Fruit fly (Drosophila melanogaster) whole organism, adult: ENCODE data around the gene CG12147.

Source experiments
- CG11617 ChIP-seq: fragments of 200-800 bp; sonication (Bioruptor generic); optimal IDR thresholded peaks from 2 replicates; lab custom pipeline; 2017; ENCODE audit warnings: mild to moderate bottlenecking, missing biosample characterization, missing genetic modification reagents, missing genetic modification characterization
- CG12768 ChIP-seq: fragments of 200-800 bp; sonication (Bioruptor generic); optimal IDR thresholded peaks from 2 replicates; lab custom pipeline; 2017; ENCODE audit warnings: missing biosample characterization, missing genetic modification characterization, mild to moderate bottlenecking, moderate library complexity, missing genetic modification reagents
- CG14711 ChIP-seq: fragments of 200-800 bp; sonication (Bioruptor generic); optimal IDR thresholded peaks from 2 replicates; lab custom pipeline; 2018; ENCODE audit warnings: missing biosample characterization, mild to moderate bottlenecking, missing genetic modification characterization, moderate library complexity
- CG1620 ChIP-seq: fragments of 200-800 bp; sonication (Bioruptor generic); optimal IDR thresholded peaks from 2 replicates; lab custom pipeline; 2016; ENCODE audit warnings: missing biosample characterization, missing genetic modification characterization
- CG33017 ChIP-seq: fragments of 200-800 bp; sonication (Bioruptor generic); optimal IDR thresholded peaks from 2 replicates; lab custom pipeline; 2018; ENCODE audit warnings: missing biosample characterization, mild to moderate bottlenecking, missing genetic modification characterization, moderate library complexity
- CG5204 ChIP-seq: fragments of 200-800 bp; sonication (Bioruptor generic); optimal IDR thresholded peaks from 2 replicates; lab custom pipeline; 2016; ENCODE audit warnings: missing biosample characterization, missing genetic modification characterization
- CG7045 ChIP-seq: fragments of 200-800 bp; sonication (Bioruptor generic); optimal IDR thresholded peaks from 2 replicates; lab custom pipeline; 2017; ENCODE audit warnings: missing biosample characterization, mild to moderate bottlenecking, missing genetic modification characterization
- CG7101 ChIP-seq: fragments of 200-800 bp; sonication (Bioruptor generic); optimal IDR thresholded peaks from 2 replicates; lab custom pipeline; 2018; ENCODE audit warnings: missing biosample characterization, mild to moderate bottlenecking, missing genetic modification characterization, moderate library complexity
- Clk ChIP-seq: fragments of 200-800 bp; sonication (Bioruptor generic); optimal IDR thresholded peaks from 2 replicates; lab custom pipeline; 2017; ENCODE audit warnings: missing biosample characterization, missing genetic modification characterization
- Crg-1 ChIP-seq: fragments of 200-800 bp; sonication (Bioruptor generic); optimal IDR thresholded peaks from 2 replicates; lab custom pipeline; 2016; ENCODE audit warnings: missing biosample characterization, missing genetic modification characterization
- Hr96 ChIP-seq: fragments of 200-800 bp; sonication (Bioruptor generic); optimal IDR thresholded peaks from 2 replicates; lab custom pipeline; 2016; ENCODE audit warnings: missing biosample characterization, missing genetic modification characterization
- Mnt ChIP-seq: fragments of 200-800 bp; sonication (Bioruptor generic); optimal IDR thresholded peaks from 2 replicates; lab custom pipeline; 2016; ENCODE audit warnings: missing biosample characterization, mild to moderate bottlenecking, missing genetic modification characterization
- bab1 ChIP-seq: fragments of 200-800 bp; sonication (Bioruptor generic); optimal IDR thresholded peaks from 3 replicates; lab custom pipeline; 2019; ENCODE audit warnings: missing biosample characterization, mild to moderate bottlenecking, missing genetic modification characterization, moderate library complexity
- cic ChIP-seq: fragments of 200-800 bp; sonication (Bioruptor generic); optimal IDR thresholded peaks from 2 replicates; lab custom pipeline; 2017; ENCODE audit warnings: missing biosample characterization, mild to moderate bottlenecking, missing genetic modification characterization, moderate library complexity
- cnc ChIP-seq, 2 experiments: fragments of >200 bp; optimal IDR thresholded peaks; 2 replicates each; lab custom pipeline; 2017
- kay ChIP-seq: fragments of 200-800 bp; sonication (Bioruptor generic); peaks from one replicate; lab custom pipeline; 2016; ENCODE audit warnings: missing biosample characterization, missing genetic modification characterization, borderline replicate concordance
- ovo ChIP-seq: fragments of 200-800 bp; sonication (Bioruptor generic); optimal IDR thresholded peaks from 2 replicates; lab custom pipeline; 2016; ENCODE audit warnings: missing biosample characterization, missing genetic modification characterization
- pad ChIP-seq: fragments of 200-800 bp; sonication (Bioruptor generic); optimal IDR thresholded peaks from 3 replicates; lab custom pipeline; 2017; ENCODE audit warnings: missing biosample characterization, missing genetic modification characterization, mild to moderate bottlenecking, moderate library complexity, missing genetic modification reagents
- tj ChIP-seq: fragments of 200-800 bp; sonication (Bioruptor generic); optimal IDR thresholded peaks from 3 replicates; lab custom pipeline; 2017; ENCODE audit warnings: missing biosample characterization, mild to moderate bottlenecking, missing genetic modification characterization, moderate library complexity
- toe ChIP-seq: fragments of 200-800 bp; sonication (Bioruptor generic); optimal IDR thresholded peaks from 2 replicates; lab custom pipeline; 2016; ENCODE audit warnings: missing biosample characterization, missing genetic modification characterization

The CG12147 gene

DNA sequence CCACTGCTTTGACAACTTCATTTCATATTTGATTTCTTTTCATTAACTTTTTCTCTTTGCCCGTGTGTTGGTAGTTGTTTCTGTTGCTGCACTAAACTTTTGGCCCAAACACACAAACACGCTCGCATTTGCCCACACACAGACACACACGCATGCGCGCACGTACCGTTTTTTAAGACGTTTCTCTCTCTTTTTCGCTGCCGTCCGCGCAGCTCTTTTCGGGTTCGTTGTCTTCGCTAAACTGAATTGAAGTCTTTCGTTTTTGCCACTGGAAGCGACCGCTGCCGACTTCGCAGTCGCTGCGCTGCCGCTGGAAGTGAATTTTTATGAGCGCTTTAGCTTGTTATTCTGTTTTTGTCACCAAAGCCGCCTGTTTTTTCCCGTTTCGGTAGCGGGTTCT, 34.4 kb downstream of the CG12147 start, which contains the start of gene kkv:
Gene kkv, minus strand, starts transcription at position 246 of the 400 bp plus-strand sequence.
- TF ChIP-seq CG1620 (no peak), CG7045 (GFP tag; lab: Kevin White, UChicago) (no peak), ovo (GFP tag; lab: Kevin White, UChicago) (no peak), toe (GFP tag; lab: Kevin White, UChicago) (no peak), pad (no peak), cic (no peak), Mnt (GFP tag; lab: Kevin White, UChicago) (no peak), bab1 (no peak), Crg-1 (no peak), CG14711 (no peak), Clk (GFP tag; lab: Kevin White, UChicago) (no peak), CG12768 (GFP tag; lab: Kevin White, UChicago) (no peak), CG7101 (tag; lab: Kevin White, UChicago) (no peak), CG33017 (tag; lab: Kevin White, UChicago) (no peak), CG5204 (GFP tag; lab: Kevin White, UChicago) (no peak), Hr96 (GFP tag; lab: Kevin White, UChicago) (no peak), cnc (optimal IDR thresholded peaks at IDR 0.05; lab: Kevin White, UChicago) (no peak)

DNA sequence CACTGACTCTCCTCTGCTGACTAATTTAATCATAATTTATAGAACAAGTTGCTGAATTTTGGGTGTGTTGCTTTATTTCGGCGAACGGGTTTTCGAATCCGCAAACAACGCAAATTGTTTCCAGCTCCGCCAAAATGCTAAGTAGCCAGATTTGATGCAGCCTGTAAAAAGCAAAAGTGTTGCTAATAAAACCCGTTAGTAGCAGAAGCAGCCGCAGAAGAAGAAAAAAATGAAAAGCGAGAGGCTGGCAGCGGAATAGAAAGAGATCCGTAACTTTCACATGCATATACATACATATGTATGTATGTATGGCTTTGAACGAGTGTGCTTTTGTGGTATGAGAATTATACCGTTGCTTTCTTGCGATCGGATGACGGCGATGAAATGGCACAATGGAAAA, 35.0 kb downstream of the CG12147 start:
- TF ChIP-seq tj (GFP tag; lab: Kevin White, UChicago) = no peak
- no peak for TF ChIP-seq ovo (GFP tag; lab: Kevin White, UChicago)
- no peak for TF ChIP-seq cnc (optimal IDR thresholded peaks at IDR 0.05; lab: Kevin White, UChicago)
- TF ChIP-seq kay (GFP tag; lab: Kevin White, UChicago) = no peak
- no peak for TF ChIP-seq CG1620
- no peak for TF ChIP-seq Crg-1

DNA sequence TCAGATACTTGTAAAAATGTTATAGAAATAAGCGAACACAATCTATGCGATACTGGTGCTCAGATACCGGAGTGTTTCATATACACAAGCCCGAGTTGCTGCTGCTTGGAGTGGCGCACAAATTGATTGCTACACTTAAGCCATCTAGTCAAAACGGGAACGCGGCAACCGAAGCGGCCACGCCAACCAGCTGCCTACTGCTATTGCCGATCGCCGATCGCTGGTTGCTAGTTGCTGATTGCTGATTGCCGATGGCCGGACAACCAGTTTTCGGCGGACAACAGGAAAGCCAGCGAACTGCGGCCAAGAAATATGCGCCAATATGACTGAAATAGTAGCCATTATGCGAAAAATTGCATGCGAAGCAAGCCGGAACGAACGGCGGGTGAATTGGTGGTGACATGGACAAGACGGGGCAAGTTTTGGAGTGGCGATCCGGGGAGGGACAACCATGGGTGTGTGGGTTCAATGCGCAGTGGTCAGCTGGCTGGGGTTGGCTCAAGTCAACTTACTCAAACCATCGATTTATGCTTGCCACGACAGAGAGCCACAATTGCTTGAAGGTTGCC, 36.9 kb downstream of the CG12147 start:
- TF ChIP-seq toe (GFP tag; lab: Kevin White, UChicago) (no peak), Hr96 (GFP tag; lab: Kevin White, UChicago) (no peak), Mnt (GFP tag; lab: Kevin White, UChicago) (no peak), kay (GFP tag; lab: Kevin White, UChicago) (no peak)

DNA sequence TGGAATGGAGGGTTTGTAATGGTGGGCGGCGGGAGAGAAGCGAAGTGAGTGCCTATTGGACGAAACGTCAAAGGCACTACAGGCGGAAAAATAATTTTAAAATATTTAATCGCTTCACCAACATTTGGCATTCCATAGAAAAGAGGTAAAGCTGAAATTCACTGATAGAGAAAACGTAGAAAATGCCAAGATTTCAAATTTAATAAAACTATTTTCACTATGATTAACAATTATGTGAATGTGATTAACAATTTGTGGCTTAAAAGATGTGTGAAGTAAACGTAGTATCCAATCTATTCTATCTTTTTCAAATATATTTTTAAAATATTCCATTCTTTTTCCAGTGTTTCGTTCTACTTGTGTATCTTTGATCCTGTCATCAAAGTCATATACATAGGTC, 37.6 kb downstream of the CG12147 start:
- no peak for TF ChIP-seq CG33017 (tag; lab: Kevin White, UChicago)
- TF ChIP-seq CG5204 (GFP tag; lab: Kevin White, UChicago) = no peak
- TF ChIP-seq CG7101 (tag; lab: Kevin White, UChicago) = no peak
- TF ChIP-seq CG11617 = no peak
- no peak for TF ChIP-seq Crg-1
- no peak for TF ChIP-seq CG7045 (GFP tag; lab: Kevin White, UChicago)
- TF ChIP-seq cic = no peak
- TF ChIP-seq ovo (GFP tag; lab: Kevin White, UChicago) = no peak
- TF ChIP-seq pad = no peak
- no peak for TF ChIP-seq kay (GFP tag; lab: Kevin White, UChicago)
- no peak for TF ChIP-seq Hr96 (GFP tag; lab: Kevin White, UChicago)
- no peak for TF ChIP-seq CG12768 (GFP tag; lab: Kevin White, UChicago)
- TF ChIP-seq Clk (GFP tag; lab: Kevin White, UChicago) = no peak
- no peak for TF ChIP-seq CG14711

DNA sequence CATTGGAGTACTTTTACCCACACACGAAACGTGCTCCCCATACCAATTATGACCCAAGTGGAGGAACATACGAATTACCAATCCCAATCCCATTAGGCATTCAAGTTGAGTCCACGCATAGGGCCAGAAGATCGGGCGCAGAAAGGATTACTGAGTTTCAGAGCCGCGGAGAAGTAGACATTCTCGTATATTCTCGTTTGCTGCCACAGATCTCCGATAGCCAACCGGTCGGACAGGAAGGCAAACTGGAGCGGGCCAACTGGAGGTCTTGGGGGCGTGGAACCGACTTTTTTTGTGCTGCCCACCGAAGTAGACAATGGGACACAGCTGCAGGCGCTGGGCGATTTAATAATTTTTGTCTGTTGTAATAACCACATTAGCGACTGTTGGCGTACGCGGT, 38.0 kb downstream of the CG12147 start:
- TF ChIP-seq ovo (GFP tag; lab: Kevin White, UChicago) (no peak), Crg-1 (no peak), kay (GFP tag; lab: Kevin White, UChicago) (no peak)

DNA sequence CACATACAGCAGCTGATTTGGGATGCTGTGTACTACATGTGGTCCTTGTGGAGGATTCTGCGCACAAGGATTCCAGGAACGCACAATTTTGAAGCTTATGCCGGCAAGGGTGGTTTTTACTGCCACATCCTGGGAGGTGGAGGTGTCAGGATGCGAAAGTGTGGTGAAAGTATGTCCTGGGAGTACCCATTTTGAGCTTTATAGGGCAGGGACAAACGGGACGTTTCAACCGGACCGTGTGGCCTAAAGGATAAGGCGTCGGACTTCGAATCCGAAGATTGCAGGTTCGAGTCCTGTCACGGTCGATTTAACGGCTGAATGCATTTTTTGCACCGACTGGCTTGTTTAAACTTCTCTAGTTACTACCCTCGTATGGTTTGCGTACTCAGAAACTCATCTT, 39.1 kb downstream of the CG12147 start:
- TF ChIP-seq CG12768 (GFP tag; lab: Kevin White, UChicago) (no peak), pad (no peak), cnc (optimal IDR thresholded peaks at IDR 0.05; lab: Kevin White, UChicago) (no peak), tj (GFP tag; lab: Kevin White, UChicago) (no peak), Hr96 (GFP tag; lab: Kevin White, UChicago) (no peak), CG1620 (no peak), kay (GFP tag; lab: Kevin White, UChicago) (no peak), CG33017 (tag; lab: Kevin White, UChicago) (no peak), CG5204 (GFP tag; lab: Kevin White, UChicago) (no peak), Mnt (GFP tag; lab: Kevin White, UChicago) (no peak), CG11617 (no peak), ovo (GFP tag; lab: Kevin White, UChicago) (no peak), bab1 (no peak), CG7101 (tag; lab: Kevin White, UChicago) (no peak), Clk (GFP tag; lab: Kevin White, UChicago) (no peak)

DNA sequence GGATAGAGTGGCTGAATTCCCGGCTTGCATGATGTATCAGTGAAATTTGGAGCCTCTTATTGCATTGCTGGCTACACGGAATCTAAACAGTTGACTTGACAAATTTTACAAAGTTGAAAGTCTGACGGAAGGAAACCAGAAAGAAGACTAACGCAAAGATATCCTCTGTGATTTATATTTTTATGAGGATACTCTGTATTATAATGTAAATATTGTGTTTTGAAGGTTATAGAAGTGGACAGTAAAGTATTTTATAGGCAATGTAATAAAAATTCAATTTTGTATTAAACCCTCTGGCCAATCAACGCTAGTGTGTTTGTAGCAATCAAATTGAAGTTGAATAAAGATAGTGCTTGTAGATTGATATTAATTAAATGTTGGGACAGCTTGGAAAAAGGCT, 39.5 kb downstream of the CG12147 start, which contains the start of gene CG14668:
Gene CG14668, minus strand, starts transcription at position 101 of the 400 bp plus-strand sequence.
- TF ChIP-seq CG33017 (tag; lab: Kevin White, UChicago) (no peak), kay (GFP tag; lab: Kevin White, UChicago) (no peak), CG7045 (GFP tag; lab: Kevin White, UChicago) (no peak), CG12768 (GFP tag; lab: Kevin White, UChicago) (no peak), ovo (GFP tag; lab: Kevin White, UChicago) (no peak), Crg-1 (no peak), toe (GFP tag; lab: Kevin White, UChicago) (no peak), tj (GFP tag; lab: Kevin White, UChicago) (no peak), pad (no peak), Hr96 (GFP tag; lab: Kevin White, UChicago) (no peak), Mnt (GFP tag; lab: Kevin White, UChicago) (no peak), CG1620 (no peak), Clk (GFP tag; lab: Kevin White, UChicago) (no peak), CG5204 (GFP tag; lab: Kevin White, UChicago) (no peak), CG7101 (tag; lab: Kevin White, UChicago) (no peak)
